Fruit fly (Drosophila melanogaster): ENCODE data around the gene pelo.

Gene pelo

dm6 chr2L:9698923-9699493 is 1.6 kb upstream of the pelo start, which contains the start of gene Pka-C1 (continued):
- TF ChIP-seq Ravus (GFP tag; IDR thresholded peaks at IDR 0.05) (no peak), ftz-f1 (GFP tag; optimal IDR thresholded peaks at IDR 0.05) (peak; percentile 14), CG3726 (GFP tag; IDR thresholded peaks at IDR 0.05) (no peak), Mad (GFP tag; optimal IDR thresholded peaks at IDR 0.05) (no peak), NK7.1 (GFP tag; optimal IDR thresholded peaks at IDR 0.05) (no peak), CG13624 (GFP tag; optimal IDR thresholded peaks at IDR 0.05) (no peak), Trl (optimal IDR thresholded peaks at IDR 0.05) (no peak), Trl (GFP tag; optimal IDR thresholded peaks at IDR 0.05) (no peak), pfk (GFP tag; optimal IDR thresholded peaks at IDR 0.05) (peak; percentile 34), CG4424 (GFP tag; optimal IDR thresholded peaks at IDR 0.05) (no peak), Lim3 (GFP tag; IDR thresholded peaks at IDR 0.05) (no peak), scrt (GFP tag; optimal IDR thresholded peaks at IDR 0.05) (no peak), stc (GFP tag; IDR thresholded peaks at IDR 0.05) (no peak; the same call in 1 of the 2 replicates), CG30431 (GFP tag; optimal IDR thresholded peaks at IDR 0.05) (no peak), CG7987 (GFP tag; optimal IDR thresholded peaks at IDR 0.05) (no peak), CG12659 (GFP tag; optimal IDR thresholded peaks at IDR 0.05) (peak; percentile 76), Dp (GFP tag; optimal IDR thresholded peaks at IDR 0.05) (peak; percentile 55), br (optimal IDR thresholded peaks at IDR 0.05) (no peak), CG10267 (tag; optimal IDR thresholded peaks at IDR 0.05) (peak; percentile 27), sna (GFP tag; IDR thresholded peaks at IDR 0.05; ENCODE audit: partially characterized antibody) (no peak), Nf-YC (tag; optimal IDR thresholded peaks at IDR 0.05) (peak; percentile 46), CG12071 (GFP tag; optimal IDR thresholded peaks at IDR 0.05) (peak; percentile 37), sob (GFP tag; IDR thresholded peaks at IDR 0.05) (peak; percentile 47), CG15269 (tag; optimal IDR thresholded peaks at IDR 0.05) (peak; percentile 10), bab2 (GFP tag; optimal IDR thresholded peaks at IDR 0.05) (no peak), fd64A (GFP tag; optimal IDR thresholded peaks at IDR 0.05) (no peak), B-H2 (GFP tag; optimal IDR thresholded peaks at IDR 0.05) (peak; percentile 1), CG18599 (GFP tag; optimal IDR thresholded peaks at IDR 0.05) (peak; percentile 47), CG2120 (GFP tag; optimal IDR thresholded peaks at IDR 0.05) (no peak), Sox102F (GFP tag; optimal IDR thresholded peaks at IDR 0.05) (no peak), odd (GFP tag; optimal IDR thresholded peaks at IDR 0.05) (peak; percentile 35), CG31224 (GFP tag; IDR thresholded peaks at IDR 0.05) (no peak), usp (GFP tag; optimal IDR thresholded peaks at IDR 0.05) (no peak), Hr78 (GFP tag; optimal IDR thresholded peaks at IDR 0.05) (no peak), CG6791 (GFP tag; IDR thresholded peaks at IDR 0.05; ENCODE audit: partially characterized antibody) (peak; percentile 71), Hr3 (GFP tag; optimal IDR thresholded peaks at IDR 0.05) (peak; percentile 7), mirr (GFP tag; optimal IDR thresholded peaks at IDR 0.05) (peak; percentile 7), CG3847 (GFP tag; IDR thresholded peaks at IDR 0.05) (peak; percentile 72), CG8765 (GFP tag; IDR thresholded peaks at IDR 0.05) (no peak), CG13296 (GFP tag; optimal IDR thresholded peaks at IDR 0.05) (peak; percentile 70), BEAF-32 (GFP tag; optimal IDR thresholded peaks at IDR 0.05) (no peak), Vsx1 (GFP tag; optimal IDR thresholded peaks at IDR 0.05) (no peak), CG2202 (tag; optimal IDR thresholded peaks at IDR 0.05) (peak; percentile 7), nom (GFP tag; optimal IDR thresholded peaks at IDR 0.05) (peak; percentile 25), CkIIα-i1 (GFP tag; IDR thresholded peaks at IDR 0.05) (no peak), pho (GFP tag; optimal IDR thresholded peaks at IDR 0.05) (no peak), CG5180 (GFP tag; optimal IDR thresholded peaks at IDR 0.05) (no peak), kni (GFP tag; optimal IDR thresholded peaks at IDR 0.05) (no peak), Rx (GFP tag; IDR thresholded peaks at IDR 0.05) (peak; percentile 17; the same call in 1 of the 2 replicates), CG7963 (GFP tag; IDR thresholded peaks at IDR 0.05; ENCODE audit: partially characterized antibody) (peak; percentile 47; the same call in 1 of the 3 replicates)
